Fruit fly (Drosophila melanogaster) whole organism, prepupa: ENCODE results near the gene Spn.

Source experiments
- Blimp-1 ChIP-seq: fragments of 200-800 bp; sonication (Bioruptor generic); optimal IDR thresholded peaks from 3 replicates; lab custom pipeline; 2017; ENCODE audit warnings: missing biosample characterization, missing genetic modification characterization, mild to moderate bottlenecking, moderate library complexity, missing genetic modification reagents
- CG10631 ChIP-seq: fragments of 200-800 bp; sonication (Bioruptor generic); optimal IDR thresholded peaks from 2 replicates; lab custom pipeline; 2016; ENCODE audit warnings: missing biosample characterization, missing genetic modification characterization
- CG11294 ChIP-seq: fragments of 200-800 bp; sonication (Bioruptor generic); IDR thresholded peaks from 2 replicates; pipeline ENCODE4 v1.3.6; 2022; ENCODE audit warnings: missing biosample characterization, missing genetic modification characterization
- CG11902 ChIP-seq: fragments of 200-800 bp; sonication (Bioruptor generic); optimal IDR thresholded peaks from 3 replicates; lab custom pipeline; 2016; ENCODE audit warnings: missing biosample characterization, missing genetic modification characterization
- CG15336 ChIP-seq: fragments of 200-800 bp; sonication (Bioruptor generic); IDR thresholded peaks from 2 replicates; pipeline ENCODE4 v1.3.6; 2022; ENCODE audit warnings: missing biosample characterization, missing genetic modification characterization
- CG1621 ChIP-seq: fragments of 200-800 bp; sonication (Bioruptor generic); optimal IDR thresholded peaks from 3 replicates; lab custom pipeline; 2018; ENCODE audit warnings: missing biosample characterization, mild to moderate bottlenecking, missing genetic modification characterization
- CG3032 ChIP-seq: fragments of 200-800 bp; optimal IDR thresholded peaks from 2 replicates; lab custom pipeline; 2019; ENCODE audit warnings: missing biosample characterization, mild to moderate bottlenecking, missing genetic modification characterization, moderate library complexity
- CG34406 ChIP-seq: fragments of 200-800 bp; sonication (Bioruptor generic); optimal IDR thresholded peaks from 3 replicates; lab custom pipeline; 2016; ENCODE audit warnings: missing biosample characterization, missing genetic modification characterization
- CG3919 ChIP-seq: fragments of 200-800 bp; sonication (Bioruptor generic); optimal IDR thresholded peaks from 3 replicates; lab custom pipeline; 2016; ENCODE audit warnings: missing biosample characterization, missing genetic modification characterization
- CG6792 ChIP-seq: fragments of 200-800 bp; sonication (Bioruptor generic); optimal IDR thresholded peaks from 3 replicates; lab custom pipeline; 2016; ENCODE audit warnings: missing biosample characterization, missing genetic modification characterization
- CG6854 ChIP-seq: fragments of 200-800 bp; sonication (Bioruptor generic); optimal IDR thresholded peaks from 2 replicates; lab custom pipeline; 2017; ENCODE audit warnings: missing biosample characterization, mild to moderate bottlenecking, missing genetic modification characterization
- CG7368 ChIP-seq: fragments of 200-800 bp; sonication (Bioruptor generic); optimal IDR thresholded peaks from 3 replicates; lab custom pipeline; 2016; ENCODE audit warnings: missing biosample characterization, missing genetic modification characterization
- CG8119 ChIP-seq: fragments of 200-800 bp; sonication (Bioruptor generic); IDR thresholded peaks from 3 replicates; pipeline ENCODE4 v1.3.6; 2022; ENCODE audit warnings: missing biosample characterization, missing genetic modification characterization
- CG8632 ChIP-seq: fragments of 200-800 bp; sonication (Bioruptor generic); optimal IDR thresholded peaks from 3 replicates; lab custom pipeline; 2016; ENCODE audit warnings: missing biosample characterization, missing genetic modification characterization
- Eip75B ChIP-seq: fragments of 200-800 bp; sonication (Bioruptor generic); optimal IDR thresholded peaks from 3 replicates; lab custom pipeline; 2016; ENCODE audit warnings: missing biosample characterization, missing genetic modification characterization
- Eip78C ChIP-seq: fragments of 200-800 bp; sonication (Bioruptor generic); peaks from one replicate; lab custom pipeline; 2016; ENCODE audit warnings: missing biosample characterization, missing genetic modification characterization
- Eip93F ChIP-seq: fragments of 200-800 bp; sonication (Bioruptor generic); optimal IDR thresholded peaks from 2 replicates; lab custom pipeline; 2016; ENCODE audit warnings: missing biosample characterization, mild to moderate bottlenecking, missing genetic modification characterization
- Ets21C ChIP-seq: fragments of 200-800 bp; sonication (Bioruptor generic); optimal IDR thresholded peaks from 3 replicates; lab custom pipeline; 2016; ENCODE audit warnings: missing biosample characterization, missing genetic modification characterization
- Ets96B ChIP-seq: fragments of 200-800 bp; optimal IDR thresholded peaks from 2 replicates; lab custom pipeline; 2019; ENCODE audit warnings: missing biosample characterization, mild to moderate bottlenecking, missing genetic modification characterization, moderate library complexity
- Gug ChIP-seq: fragments of 200-800 bp; sonication (Bioruptor generic); IDR thresholded peaks from 2 replicates; pipeline ENCODE4 v1.3.6; 2022; ENCODE audit warnings: missing biosample characterization, missing genetic modification characterization
- Hr38 ChIP-seq: sonication (Bioruptor generic); optimal IDR thresholded peaks from 2 replicates; lab custom pipeline; 2016; ENCODE audit warnings: missing biosample characterization, missing genetic modification characterization
- Hr4 ChIP-seq: fragments of 200-800 bp; sonication (Bioruptor generic); optimal IDR thresholded peaks from 3 replicates; lab custom pipeline; 2016; ENCODE audit warnings: missing biosample characterization, missing genetic modification characterization
- Lpt ChIP-seq: fragments of 200-800 bp; sonication (Bioruptor generic); optimal IDR thresholded peaks from 3 replicates; lab custom pipeline; 2016; ENCODE audit warnings: missing biosample characterization, missing genetic modification characterization
- Met ChIP-seq: fragments of 200-800 bp; sonication (Bioruptor generic); optimal IDR thresholded peaks from 3 replicates; lab custom pipeline; 2016; ENCODE audit warnings: missing biosample characterization, missing genetic modification characterization
- OdsH ChIP-seq: fragments of 200-800 bp; sonication (Bioruptor generic); optimal IDR thresholded peaks from 3 replicates; lab custom pipeline; 2016; ENCODE audit warnings: missing biosample characterization, missing genetic modification characterization
- Smox ChIP-seq: fragments of 200-800 bp; sonication (Bioruptor generic); optimal IDR thresholded peaks from 3 replicates; lab custom pipeline; 2016; ENCODE audit warnings: missing biosample characterization, missing genetic modification characterization
- Sox102F ChIP-seq: fragments of 200-800 bp; sonication (Bioruptor generic); optimal IDR thresholded peaks from 2 replicates; lab custom pipeline; 2016; ENCODE audit warnings: missing biosample characterization, mild to moderate bottlenecking, missing genetic modification characterization
- Sox14 ChIP-seq: fragments of 200-800 bp; sonication (Bioruptor generic); optimal IDR thresholded peaks from 3 replicates; lab custom pipeline; 2016; ENCODE audit warnings: missing biosample characterization, missing genetic modification characterization
- Sox15 ChIP-seq: fragments of 200-800 bp; sonication (Bioruptor generic); optimal IDR thresholded peaks from 3 replicates; lab custom pipeline; 2016; ENCODE audit warnings: missing biosample characterization, missing genetic modification characterization
- achi ChIP-seq: fragments of 200-800 bp; sonication (Bioruptor generic); optimal IDR thresholded peaks from 3 replicates; lab custom pipeline; 2016; ENCODE audit warnings: missing biosample characterization, missing genetic modification characterization
- acj6 ChIP-seq: fragments of 200-800 bp; sonication (Bioruptor generic); optimal IDR thresholded peaks from 3 replicates; lab custom pipeline; 2016; ENCODE audit warnings: missing biosample characterization, missing genetic modification characterization
- cyc ChIP-seq: fragments of 200-800 bp; sonication (Bioruptor generic); optimal IDR thresholded peaks from 3 replicates; lab custom pipeline; 2016; ENCODE audit warnings: missing biosample characterization, missing genetic modification characterization
- dac ChIP-seq: fragments of 200-800 bp; sonication (Bioruptor generic); optimal IDR thresholded peaks from 2 replicates; lab custom pipeline; 2017; ENCODE audit warnings: missing biosample characterization, mild to moderate bottlenecking, missing genetic modification characterization
- dsx ChIP-seq: fragments of 200-800 bp; optimal IDR thresholded peaks from 3 replicates; lab custom pipeline; 2019; ENCODE audit warnings: missing biosample characterization, mild to moderate bottlenecking, missing genetic modification characterization, moderate library complexity; ENCODE audit not compliant: poor library complexity, severe bottlenecking
- esn ChIP-seq: fragments of 200-800 bp; sonication (Bioruptor generic); optimal IDR thresholded peaks from 2 replicates; lab custom pipeline; 2016; ENCODE audit warnings: missing biosample characterization, mild to moderate bottlenecking, missing genetic modification characterization, moderate library complexity
- fd59A ChIP-seq: fragments of 200-800 bp; sonication (Bioruptor generic); optimal IDR thresholded peaks from 2 replicates; lab custom pipeline; 2017; ENCODE audit warnings: missing biosample characterization, mild to moderate bottlenecking, missing genetic modification characterization, missing genetic modification reagents
- fd85E ChIP-seq: fragments of 200-800 bp; sonication (Bioruptor generic); optimal IDR thresholded peaks from 3 replicates; lab custom pipeline; 2016; ENCODE audit warnings: missing biosample characterization, missing genetic modification characterization
- net ChIP-seq: fragments of 200-800 bp; sonication (Bioruptor generic); optimal IDR thresholded peaks from 3 replicates; lab custom pipeline; 2016; ENCODE audit warnings: missing biosample characterization, missing genetic modification characterization
- pdm3 ChIP-seq: fragments of 200-800 bp; sonication (Bioruptor generic); optimal IDR thresholded peaks from 3 replicates; lab custom pipeline; 2016; ENCODE audit warnings: missing biosample characterization, missing genetic modification characterization
- spab ChIP-seq: fragments of 200-800 bp; sonication (Bioruptor generic); optimal IDR thresholded peaks from 2 replicates; lab custom pipeline; 2017; ENCODE audit warnings: missing biosample characterization, mild to moderate bottlenecking, missing genetic modification characterization, missing genetic modification reagents
- ss ChIP-seq, 2 experiments: fragments of 200-800 bp; sonication (Bioruptor generic); optimal IDR thresholded peaks; 2 replicates in 1 of 2; 3 replicates in 1 of 2; lab custom pipeline; 2017 to 2018; ENCODE audit warnings: mild to moderate bottlenecking in 2 of 2, missing biosample characterization in 2 of 2, missing genetic modification characterization in 2 of 2, moderate library complexity in 1 of 2
- svp ChIP-seq: fragments of 200-800 bp; sonication (Bioruptor generic); peaks from one replicate; lab custom pipeline; 2016; ENCODE audit warnings: missing biosample characterization, missing genetic modification characterization
- topi ChIP-seq: fragments of 200-800 bp; sonication (Bioruptor generic); optimal IDR thresholded peaks from 3 replicates; lab custom pipeline; 2016; ENCODE audit warnings: missing biosample characterization, missing genetic modification characterization
- vri ChIP-seq: fragments of 200-800 bp; sonication (Bioruptor generic); optimal IDR thresholded peaks from 3 replicates; lab custom pipeline; 2016; ENCODE audit warnings: missing biosample characterization, mild to moderate bottlenecking, missing genetic modification characterization

The Spn gene

DNA sequence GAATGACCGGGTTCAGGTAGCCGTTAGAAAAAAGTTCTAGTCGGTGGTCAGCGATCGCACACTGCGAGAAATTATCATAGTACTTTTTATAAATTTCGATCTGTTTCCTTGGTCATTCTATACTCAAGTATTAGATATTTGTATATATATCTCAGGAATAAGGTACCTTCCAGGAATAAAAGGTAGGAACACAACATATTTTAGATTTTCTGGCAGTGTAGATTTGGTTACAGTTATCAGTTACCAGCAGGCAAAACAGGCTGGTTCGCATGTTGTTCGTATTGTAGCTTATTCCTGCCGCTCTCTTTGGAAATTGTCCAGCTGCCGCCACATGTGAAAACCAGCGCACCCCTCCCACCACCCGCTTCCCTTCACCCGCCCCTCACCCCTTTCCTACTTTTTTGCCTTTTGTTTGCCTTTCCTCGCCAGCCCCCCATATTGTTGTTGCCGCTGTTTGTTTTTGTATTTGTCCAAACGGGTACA is 27.3 kb upstream of the Spn start (continued):
- TF ChIP-seq CG10631 (GFP tag; lab: Kevin White, UChicago) (peak; percentile 59), Lpt (GFP tag; lab: Kevin White, UChicago) (peak; percentile 75), Sox14 (GFP tag; lab: Kevin White, UChicago) (peak; percentile 83), CG1621 (tag; lab: Kevin White, UChicago) (no peak), CG3919 (GFP tag; lab: Kevin White, UChicago) (peak; percentile 75), Ets96B (tag; lab: Kevin White, UChicago) (peak; percentile 70), pdm3 (GFP tag; lab: Kevin White, UChicago) (peak; percentile 70), CG7368 (peak; percentile 52), CG8632 (GFP tag; lab: Kevin White, UChicago) (peak; percentile 69), Blimp-1 (GFP tag; lab: Kevin White, UChicago) (peak; percentile 29), dac (GFP tag; lab: Kevin White, UChicago) (peak; percentile 84), net (GFP tag; lab: Kevin White, UChicago) (peak; percentile 62), spab (GFP tag; lab: Kevin White, UChicago) (peak; percentile 17), svp (GFP tag; lab: Kevin White, UChicago) (peak; percentile 92), topi (peak; percentile 86), Eip78C (GFP tag; lab: Kevin White, UChicago) (peak; percentile 85), CG34406 (GFP tag; lab: Kevin White, UChicago) (peak; percentile 69), Gug (GFP tag; lab: Robert Waterston, UW) (peak; percentile 71), ss (GFP tag; optimal IDR thresholded peaks at IDR 0.05; lab: Kevin White, UChicago) (peak in 1 of 2 experiments; percentile 33), Hr38 (GFP tag; lab: Kevin White, UChicago) (no peak), Eip75B (GFP tag; lab: Kevin White, UChicago) (peak; percentile 46), CG15336 (GFP tag; lab: Robert Waterston, UW) (peak; percentile 96), fd85E (GFP tag; lab: Kevin White, UChicago) (no peak), CG6792 (GFP tag; lab: Kevin White, UChicago) (peak; percentile 63), Smox (GFP tag; lab: Kevin White, UChicago) (peak; percentile 56), fd59A (GFP tag; lab: Kevin White, UChicago) (peak; percentile 36), achi (GFP tag; lab: Kevin White, UChicago) (peak; percentile 79), CG8119 (peak; percentile 96), cyc (GFP tag; lab: Kevin White, UChicago) (peak; percentile 79), OdsH (GFP tag; lab: Kevin White, UChicago) (peak; percentile 76), Sox102F (GFP tag; lab: Kevin White, UChicago) (peak; percentile 68), Eip93F (GFP tag; lab: Kevin White, UChicago) (peak; percentile 26), Hr4 (peak; percentile 89), Sox15 (GFP tag; lab: Kevin White, UChicago) (peak; percentile 55)

DNA sequence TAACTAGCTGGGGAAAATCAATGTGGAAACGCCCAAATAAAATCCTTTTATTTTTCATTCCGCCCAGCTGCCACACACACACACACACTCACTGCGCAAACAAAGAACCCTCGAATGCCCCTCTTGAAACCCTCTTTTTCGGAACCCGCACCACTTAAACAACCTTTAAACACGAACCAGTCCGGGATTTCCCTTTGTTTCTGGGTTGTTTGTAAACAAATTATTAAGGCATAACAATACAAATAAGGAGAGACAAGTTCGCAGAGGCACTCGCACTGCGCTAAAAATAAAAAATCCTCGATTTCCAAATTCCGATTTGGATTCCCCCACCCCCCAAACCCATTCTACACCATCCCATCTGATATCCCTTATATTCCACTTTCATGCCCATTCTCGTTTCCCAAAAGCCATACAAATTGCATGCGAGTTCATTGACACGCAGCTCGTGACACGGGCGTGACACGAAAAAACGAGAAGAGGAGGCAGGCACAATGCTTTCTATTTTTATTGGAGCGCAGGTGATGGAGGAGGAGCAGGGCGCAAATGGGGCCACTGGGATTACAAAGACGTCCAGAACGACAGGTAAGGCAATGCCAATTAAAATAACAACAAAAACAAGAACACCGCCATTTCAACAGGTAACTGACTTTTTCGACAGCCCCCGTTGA is 25.6 kb upstream of the Spn start:
- no peak for TF ChIP-seq fd85E (GFP tag; lab: Kevin White, UChicago)
- no peak for TF ChIP-seq CG8632 (GFP tag; lab: Kevin White, UChicago)
- TF ChIP-seq Sox102F (GFP tag; lab: Kevin White, UChicago): peak; percentile 13
- TF ChIP-seq Eip78C (GFP tag; lab: Kevin White, UChicago): peak; percentile 21
- TF ChIP-seq svp (GFP tag; lab: Kevin White, UChicago): peak; percentile 64

dm6 chr3L:2578737-2579136 is 24.6 kb upstream of the Spn start:
- TF ChIP-seq CG3919 (GFP tag; lab: Kevin White, UChicago) (peak; percentile 40), net (GFP tag; lab: Kevin White, UChicago) (no peak), fd59A (GFP tag; lab: Kevin White, UChicago) (no peak), Ets21C (GFP tag; lab: Kevin White, UChicago) (peak; percentile 3), esn (peak; percentile 34), dac (GFP tag; lab: Kevin White, UChicago) (peak; percentile 12), CG7368 (no peak), CG6854 (GFP tag; lab: Kevin White, UChicago) (no peak), dsx (GFP tag; lab: Kevin White, UChicago) (no peak), CG1621 (tag; lab: Kevin White, UChicago) (no peak), Met (GFP tag; lab: Kevin White, UChicago) (peak; percentile 34), ss (GFP tag; optimal IDR thresholded peaks at IDR 0.05; lab: Kevin White, UChicago) (no peak), CG11294 (GFP tag; lab: Robert Waterston, UW) (no peak), CG3032 (tag; lab: Kevin White, UChicago) (no peak), vri (GFP tag; lab: Kevin White, UChicago) (peak; percentile 9), Hr38 (GFP tag; lab: Kevin White, UChicago) (no peak), Blimp-1 (GFP tag; lab: Kevin White, UChicago) (no peak), Ets96B (tag; lab: Kevin White, UChicago) (peak; percentile 6), CG11902 (no peak), CG15336 (GFP tag; lab: Robert Waterston, UW) (peak; percentile 77), acj6 (GFP tag; lab: Kevin White, UChicago) (no peak), Sox102F (GFP tag; lab: Kevin White, UChicago) (no peak), Eip93F (GFP tag; lab: Kevin White, UChicago) (no peak), Hr4 (peak; percentile 66)
